Worm (Caenorhabditis elegans) whole organism, L3 larva: ENCODE measurements around the gene srh-33.

ENCODE experiments used
- nhr-11 ChIP-seq: fragments of 150-350 bp; optimal IDR thresholded peaks from 2 replicates; lab custom pipeline; 2014; ENCODE audit warnings: missing biosample characterization, missing genetic modification characterization
- ztf-11 ChIP-seq: fragments of 150-350 bp; optimal IDR thresholded peaks from 2 replicates; lab custom pipeline; 2014; ENCODE audit warnings: missing biosample characterization, missing genetic modification characterization

DNA sequence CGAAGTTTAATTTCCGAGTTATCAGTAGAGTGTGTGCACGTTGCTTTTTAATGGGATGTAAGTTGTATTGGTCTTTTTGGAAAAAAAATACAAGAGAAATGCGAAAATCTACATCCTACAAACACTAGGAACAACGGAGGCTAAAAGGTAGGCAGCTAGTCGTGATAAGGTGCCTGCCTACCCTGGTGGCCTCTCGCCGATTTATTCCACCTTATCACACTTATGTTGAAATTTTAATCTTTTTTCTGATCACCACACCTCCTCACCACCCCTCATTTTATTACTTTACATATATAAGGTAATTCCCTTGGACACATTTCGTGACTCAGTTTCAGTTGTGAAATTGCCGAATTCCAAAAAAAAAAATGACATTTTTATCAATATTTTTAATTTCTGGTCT, 21.0 kb downstream of the srh-33 start, which contains the start of gene dod-20:
- TF ChIP-seq nhr-11 (tag; lab: Kevin White, UChicago), result no peak
- no peak for TF ChIP-seq ztf-11 (tag; lab: Kevin White, UChicago)
